Fruit fly (Drosophila melanogaster) whole organism, prepupa: Measurements from ENCODE around the gene Gpdh1.
A peak's percentile ranks its signal among the peaks of the same experiment; 100 is the strongest.

Experiments used
- Blimp-1 ChIP-seq: fragments of 200-800 bp; sonication (Bioruptor generic); optimal IDR thresholded peaks from 3 replicates; lab custom pipeline; 2017; ENCODE audit warnings: missing biosample characterization, missing genetic modification characterization, mild to moderate bottlenecking, moderate library complexity, missing genetic modification reagents
- CG10631 ChIP-seq: fragments of 200-800 bp; sonication (Bioruptor generic); optimal IDR thresholded peaks from 2 replicates; lab custom pipeline; 2016; ENCODE audit warnings: missing biosample characterization, missing genetic modification characterization
- CG10669 ChIP-seq: fragments of 200-800 bp; sonication (Bioruptor generic); optimal IDR thresholded peaks from 3 replicates; lab custom pipeline; 2018; ENCODE audit warnings: missing biosample characterization, mild to moderate bottlenecking, missing genetic modification characterization, moderate library complexity
- CG11294 ChIP-seq: fragments of 200-800 bp; sonication (Bioruptor generic); IDR thresholded peaks from 2 replicates; pipeline ENCODE4 v1.3.6; 2022; ENCODE audit warnings: missing biosample characterization, missing genetic modification characterization
- CG11762 ChIP-seq: fragments of 200-800 bp; sonication (Bioruptor generic); optimal IDR thresholded peaks from 3 replicates; lab custom pipeline; 2016; ENCODE audit warnings: missing biosample characterization, missing genetic modification characterization; ENCODE audit not compliant: insufficient read depth
- CG11902 ChIP-seq: fragments of 200-800 bp; sonication (Bioruptor generic); optimal IDR thresholded peaks from 3 replicates; lab custom pipeline; 2016; ENCODE audit warnings: missing biosample characterization, missing genetic modification characterization
- CG15336 ChIP-seq: fragments of 200-800 bp; sonication (Bioruptor generic); IDR thresholded peaks from 2 replicates; pipeline ENCODE4 v1.3.6; 2022; ENCODE audit warnings: missing biosample characterization, missing genetic modification characterization
- CG1621 ChIP-seq: fragments of 200-800 bp; sonication (Bioruptor generic); optimal IDR thresholded peaks from 3 replicates; lab custom pipeline; 2018; ENCODE audit warnings: missing biosample characterization, mild to moderate bottlenecking, missing genetic modification characterization
- CG3032 ChIP-seq: fragments of 200-800 bp; optimal IDR thresholded peaks from 2 replicates; lab custom pipeline; 2019; ENCODE audit warnings: missing biosample characterization, mild to moderate bottlenecking, missing genetic modification characterization, moderate library complexity
- CG31627 ChIP-seq: fragments of 200-800 bp; sonication (Bioruptor generic); optimal IDR thresholded peaks from 3 replicates; lab custom pipeline; 2016; ENCODE audit warnings: missing biosample characterization, missing genetic modification characterization
- CG32006 ChIP-seq: fragments of 200-800 bp; sonication (Bioruptor generic); optimal IDR thresholded peaks from 3 replicates; lab custom pipeline; 2017; ENCODE audit warnings: missing biosample characterization, mild to moderate bottlenecking, missing genetic modification characterization
- CG34406 ChIP-seq: fragments of 200-800 bp; sonication (Bioruptor generic); optimal IDR thresholded peaks from 3 replicates; lab custom pipeline; 2016; ENCODE audit warnings: missing biosample characterization, missing genetic modification characterization
- CG4318 ChIP-seq: fragments of 200-800 bp; sonication (Bioruptor generic); optimal IDR thresholded peaks from 3 replicates; lab custom pipeline; 2017; ENCODE audit warnings: missing biosample characterization, mild to moderate bottlenecking, missing genetic modification characterization
- CG6792 ChIP-seq: fragments of 200-800 bp; sonication (Bioruptor generic); optimal IDR thresholded peaks from 3 replicates; lab custom pipeline; 2016; ENCODE audit warnings: missing biosample characterization, missing genetic modification characterization
- CG6808 ChIP-seq: fragments of 200-800 bp; sonication (Bioruptor generic); optimal IDR thresholded peaks from 3 replicates; lab custom pipeline; 2017; ENCODE audit warnings: missing biosample characterization, missing genetic modification characterization, mild to moderate bottlenecking, moderate library complexity, missing genetic modification reagents
- CG6854 ChIP-seq: fragments of 200-800 bp; sonication (Bioruptor generic); optimal IDR thresholded peaks from 2 replicates; lab custom pipeline; 2017; ENCODE audit warnings: missing biosample characterization, mild to moderate bottlenecking, missing genetic modification characterization
- CG7368 ChIP-seq: fragments of 200-800 bp; sonication (Bioruptor generic); optimal IDR thresholded peaks from 3 replicates; lab custom pipeline; 2016; ENCODE audit warnings: missing biosample characterization, missing genetic modification characterization
- CG8119 ChIP-seq: fragments of 200-800 bp; sonication (Bioruptor generic); IDR thresholded peaks from 3 replicates; pipeline ENCODE4 v1.3.6; 2022; ENCODE audit warnings: missing biosample characterization, missing genetic modification characterization
- CG8319 ChIP-seq: fragments of 200-800 bp; sonication (Bioruptor generic); optimal IDR thresholded peaks from 3 replicates; lab custom pipeline; 2016; ENCODE audit warnings: missing biosample characterization, missing genetic modification characterization
- CG9139 ChIP-seq: fragments of 200-800 bp; sonication (Bioruptor generic); optimal IDR thresholded peaks from 3 replicates; lab custom pipeline; 2017; ENCODE audit warnings: missing biosample characterization, mild to moderate bottlenecking, missing genetic modification characterization
- Eip78C ChIP-seq: fragments of 200-800 bp; sonication (Bioruptor generic); peaks from one replicate; lab custom pipeline; 2016; ENCODE audit warnings: missing biosample characterization, missing genetic modification characterization
- Eip93F ChIP-seq: fragments of 200-800 bp; sonication (Bioruptor generic); optimal IDR thresholded peaks from 2 replicates; lab custom pipeline; 2016; ENCODE audit warnings: missing biosample characterization, mild to moderate bottlenecking, missing genetic modification characterization
- Ets21C ChIP-seq: fragments of 200-800 bp; sonication (Bioruptor generic); optimal IDR thresholded peaks from 3 replicates; lab custom pipeline; 2016; ENCODE audit warnings: missing biosample characterization, missing genetic modification characterization
- Ets96B ChIP-seq: fragments of 200-800 bp; optimal IDR thresholded peaks from 2 replicates; lab custom pipeline; 2019; ENCODE audit warnings: missing biosample characterization, mild to moderate bottlenecking, missing genetic modification characterization, moderate library complexity
- Gug ChIP-seq: fragments of 200-800 bp; sonication (Bioruptor generic); IDR thresholded peaks from 2 replicates; pipeline ENCODE4 v1.3.6; 2022; ENCODE audit warnings: missing biosample characterization, missing genetic modification characterization
- Hr39 ChIP-seq: fragments of 200-800 bp; sonication (Bioruptor generic); optimal IDR thresholded peaks from 2 replicates; lab custom pipeline; 2016; ENCODE audit warnings: missing biosample characterization, missing genetic modification characterization
- Hr4 ChIP-seq: fragments of 200-800 bp; sonication (Bioruptor generic); optimal IDR thresholded peaks from 3 replicates; lab custom pipeline; 2016; ENCODE audit warnings: missing biosample characterization, missing genetic modification characterization
- Lpt ChIP-seq: fragments of 200-800 bp; sonication (Bioruptor generic); optimal IDR thresholded peaks from 3 replicates; lab custom pipeline; 2016; ENCODE audit warnings: missing biosample characterization, missing genetic modification characterization
- Met ChIP-seq: fragments of 200-800 bp; sonication (Bioruptor generic); optimal IDR thresholded peaks from 3 replicates; lab custom pipeline; 2016; ENCODE audit warnings: missing biosample characterization, missing genetic modification characterization
- OdsH ChIP-seq: fragments of 200-800 bp; sonication (Bioruptor generic); optimal IDR thresholded peaks from 3 replicates; lab custom pipeline; 2016; ENCODE audit warnings: missing biosample characterization, missing genetic modification characterization
- Smox ChIP-seq: fragments of 200-800 bp; sonication (Bioruptor generic); optimal IDR thresholded peaks from 3 replicates; lab custom pipeline; 2016; ENCODE audit warnings: missing biosample characterization, missing genetic modification characterization
- Sox102F ChIP-seq: fragments of 200-800 bp; sonication (Bioruptor generic); optimal IDR thresholded peaks from 2 replicates; lab custom pipeline; 2016; ENCODE audit warnings: missing biosample characterization, mild to moderate bottlenecking, missing genetic modification characterization
- Sox14 ChIP-seq: fragments of 200-800 bp; sonication (Bioruptor generic); optimal IDR thresholded peaks from 3 replicates; lab custom pipeline; 2016; ENCODE audit warnings: missing biosample characterization, missing genetic modification characterization
- Sox15 ChIP-seq: fragments of 200-800 bp; sonication (Bioruptor generic); optimal IDR thresholded peaks from 3 replicates; lab custom pipeline; 2016; ENCODE audit warnings: missing biosample characterization, missing genetic modification characterization
- achi ChIP-seq: fragments of 200-800 bp; sonication (Bioruptor generic); optimal IDR thresholded peaks from 3 replicates; lab custom pipeline; 2016; ENCODE audit warnings: missing biosample characterization, missing genetic modification characterization
- acj6 ChIP-seq: fragments of 200-800 bp; sonication (Bioruptor generic); optimal IDR thresholded peaks from 3 replicates; lab custom pipeline; 2016; ENCODE audit warnings: missing biosample characterization, missing genetic modification characterization
- cyc ChIP-seq: fragments of 200-800 bp; sonication (Bioruptor generic); optimal IDR thresholded peaks from 3 replicates; lab custom pipeline; 2016; ENCODE audit warnings: missing biosample characterization, missing genetic modification characterization
- dac ChIP-seq: fragments of 200-800 bp; sonication (Bioruptor generic); optimal IDR thresholded peaks from 2 replicates; lab custom pipeline; 2017; ENCODE audit warnings: missing biosample characterization, mild to moderate bottlenecking, missing genetic modification characterization
- dsx ChIP-seq: fragments of 200-800 bp; optimal IDR thresholded peaks from 3 replicates; lab custom pipeline; 2019; ENCODE audit warnings: missing biosample characterization, mild to moderate bottlenecking, missing genetic modification characterization, moderate library complexity; ENCODE audit not compliant: poor library complexity, severe bottlenecking
- eg ChIP-seq: fragments of 200-800 bp; sonication (Bioruptor generic); IDR thresholded peaks from 3 replicates; pipeline ENCODE4 v1.3.6; 2022; ENCODE audit warnings: missing biosample characterization, missing genetic modification characterization
- esn ChIP-seq: fragments of 200-800 bp; sonication (Bioruptor generic); optimal IDR thresholded peaks from 2 replicates; lab custom pipeline; 2016; ENCODE audit warnings: missing biosample characterization, mild to moderate bottlenecking, missing genetic modification characterization, moderate library complexity
- fd59A ChIP-seq: fragments of 200-800 bp; sonication (Bioruptor generic); optimal IDR thresholded peaks from 2 replicates; lab custom pipeline; 2017; ENCODE audit warnings: missing biosample characterization, mild to moderate bottlenecking, missing genetic modification characterization, missing genetic modification reagents
- fkh ChIP-seq: fragments of 200-800 bp; sonication (Bioruptor generic); optimal IDR thresholded peaks from 3 replicates; lab custom pipeline; 2017; ENCODE audit warnings: missing biosample characterization, mild to moderate bottlenecking, missing genetic modification characterization, moderate library complexity
- lz ChIP-seq: fragments of 200-800 bp; sonication (Bioruptor generic); optimal IDR thresholded peaks from 3 replicates; lab custom pipeline; 2016; ENCODE audit warnings: missing biosample characterization, missing genetic modification characterization
- net ChIP-seq: fragments of 200-800 bp; sonication (Bioruptor generic); optimal IDR thresholded peaks from 3 replicates; lab custom pipeline; 2016; ENCODE audit warnings: missing biosample characterization, missing genetic modification characterization
- pdm3 ChIP-seq: fragments of 200-800 bp; sonication (Bioruptor generic); optimal IDR thresholded peaks from 3 replicates; lab custom pipeline; 2016; ENCODE audit warnings: missing biosample characterization, missing genetic modification characterization
- salr ChIP-seq, 2 experiments: fragments of 200-800 bp; sonication (Bioruptor generic); optimal IDR thresholded peaks; 3 replicates each; lab custom pipeline; 2016 to 2018; ENCODE audit warnings: missing biosample characterization in 2 of 2, missing genetic modification characterization in 2 of 2, mild to moderate bottlenecking in 1 of 2
- spab ChIP-seq: fragments of 200-800 bp; sonication (Bioruptor generic); optimal IDR thresholded peaks from 2 replicates; lab custom pipeline; 2017; ENCODE audit warnings: missing biosample characterization, mild to moderate bottlenecking, missing genetic modification characterization, missing genetic modification reagents
- ss ChIP-seq, 2 experiments: fragments of 200-800 bp; sonication (Bioruptor generic); optimal IDR thresholded peaks; 2 replicates in 1 of 2; 3 replicates in 1 of 2; lab custom pipeline; 2017 to 2018; ENCODE audit warnings: mild to moderate bottlenecking in 2 of 2, missing biosample characterization in 2 of 2, missing genetic modification characterization in 2 of 2, moderate library complexity in 1 of 2
- svp ChIP-seq: fragments of 200-800 bp; sonication (Bioruptor generic); peaks from one replicate; lab custom pipeline; 2016; ENCODE audit warnings: missing biosample characterization, missing genetic modification characterization
- vri ChIP-seq: fragments of 200-800 bp; sonication (Bioruptor generic); optimal IDR thresholded peaks from 3 replicates; lab custom pipeline; 2016; ENCODE audit warnings: missing biosample characterization, mild to moderate bottlenecking, missing genetic modification characterization

Gpdh1 gene

DNA sequence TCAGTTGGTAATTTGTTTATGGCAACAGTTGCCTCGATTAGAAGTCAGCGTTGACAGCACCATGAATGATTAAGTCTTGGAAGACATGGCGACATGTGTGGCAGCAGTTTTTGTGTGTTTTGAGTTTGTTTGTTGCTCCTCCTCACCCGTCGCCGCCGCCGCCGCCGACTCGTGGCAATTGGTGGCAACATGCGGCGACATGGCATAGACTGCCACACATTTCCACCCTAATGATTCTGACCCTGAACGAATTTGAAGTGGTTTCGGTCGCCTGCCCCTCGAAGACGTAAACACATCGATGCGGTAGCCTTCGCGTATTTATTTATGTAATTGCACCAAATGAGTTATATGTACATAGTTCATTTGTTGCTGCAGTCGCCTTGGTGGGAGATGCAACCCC is 40.5 kb upstream of the Gpdh1 start:
- TF ChIP-seq CG1621, result no peak
- no peak for TF ChIP-seq dac (GFP tag; lab: Kevin White, UChicago)
- no peak for TF ChIP-seq Sox14
- no peak for TF ChIP-seq Sox15 (GFP tag; lab: Kevin White, UChicago)

DNA sequence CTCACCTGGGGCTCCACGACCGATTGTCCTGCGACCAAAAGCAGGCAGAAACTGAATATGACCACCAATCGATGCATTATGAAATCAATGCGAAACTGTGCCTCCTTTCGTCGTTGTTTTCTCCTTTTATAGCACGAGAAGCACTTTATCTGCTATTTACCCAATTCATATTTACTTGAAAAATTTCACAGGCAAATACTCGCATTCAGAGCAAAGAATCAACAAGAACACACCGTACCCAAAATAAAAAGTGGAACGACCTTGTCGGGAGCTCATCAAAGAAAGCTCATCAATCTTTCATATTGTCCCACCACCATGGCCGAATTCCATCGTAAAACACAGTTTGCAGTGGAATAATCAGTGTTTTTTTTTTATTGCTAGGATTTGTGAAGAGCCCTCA is 38.9 kb upstream of the Gpdh1 start, which contains the start of gene CG9021:
Gene CG9021, minus strand, starts transcription at position 105 of the 400 bp plus-strand sequence.
- TF ChIP-seq Hr4 (GFP tag; lab: Kevin White, UChicago) (no peak), Blimp-1 (peak; percentile 23), CG34406 (peak; percentile 18), Hr39 (GFP tag; lab: Kevin White, UChicago) (peak; percentile 35), esn (GFP tag; lab: Kevin White, UChicago) (peak; percentile 69), CG8119 (no peak), Eip78C (GFP tag; lab: Kevin White, UChicago) (peak; percentile 54), Lpt (GFP tag; lab: Kevin White, UChicago) (no peak), ss (GFP tag; optimal IDR thresholded peaks at IDR 0.05; lab: Kevin White, UChicago) (no peak), CG6792 (peak; percentile 30), eg (GFP tag; lab: Robert Waterston, UW) (no peak), achi (GFP tag; lab: Kevin White, UChicago) (no peak), spab (no peak), Sox102F (peak; percentile 52), svp (GFP tag; lab: Kevin White, UChicago) (peak; percentile 49), Ets96B (tag; lab: Kevin White, UChicago) (no peak), Ets21C (GFP tag; lab: Kevin White, UChicago) (peak; percentile 33), CG1621 (no peak), cyc (GFP tag; lab: Kevin White, UChicago) (peak; percentile 37), CG7368 (GFP tag; lab: Kevin White, UChicago) (no peak), lz (GFP tag; lab: Kevin White, UChicago) (peak; percentile 16), Sox14 (no peak), OdsH (GFP tag; lab: Kevin White, UChicago) (no peak), CG8319 (no peak), CG10669 (no peak), pdm3 (GFP tag; lab: Kevin White, UChicago) (no peak), CG10631 (no peak), CG6808 (GFP tag; lab: Kevin White, UChicago) (no peak), CG11762 (GFP tag; lab: Kevin White, UChicago) (no peak), salr (GFP tag; optimal IDR thresholded peaks at IDR 0.05; lab: Kevin White, UChicago) (no peak), CG15336 (GFP tag; lab: Robert Waterston, UW) (no peak), CG4318 (GFP tag; lab: Kevin White, UChicago) (no peak), net (GFP tag; lab: Kevin White, UChicago) (no peak), vri (GFP tag; lab: Kevin White, UChicago) (peak; percentile 49), Smox (GFP tag; lab: Kevin White, UChicago) (peak; percentile 58), CG32006 (GFP tag; lab: Kevin White, UChicago) (no peak), CG31627 (GFP tag; lab: Kevin White, UChicago) (no peak), Eip93F (GFP tag; lab: Kevin White, UChicago) (no peak), fkh (GFP tag; lab: Kevin White, UChicago) (no peak), Gug (GFP tag; lab: Robert Waterston, UW) (no peak), CG3032 (tag; lab: Kevin White, UChicago) (no peak), acj6 (GFP tag; lab: Kevin White, UChicago) (no peak), CG6854 (GFP tag; lab: Kevin White, UChicago) (no peak), dsx (GFP tag; lab: Kevin White, UChicago) (no peak), CG11902 (GFP tag; lab: Kevin White, UChicago) (no peak), CG9139 (GFP tag; lab: Kevin White, UChicago) (no peak), fd59A (GFP tag; lab: Kevin White, UChicago) (no peak), CG11294 (GFP tag; lab: Robert Waterston, UW) (no peak), Met (GFP tag; lab: Kevin White, UChicago) (peak; percentile 57)
